Fruit fly (Drosophila melanogaster): ENCODE results near the gene Duba.

The Duba gene

DNA sequence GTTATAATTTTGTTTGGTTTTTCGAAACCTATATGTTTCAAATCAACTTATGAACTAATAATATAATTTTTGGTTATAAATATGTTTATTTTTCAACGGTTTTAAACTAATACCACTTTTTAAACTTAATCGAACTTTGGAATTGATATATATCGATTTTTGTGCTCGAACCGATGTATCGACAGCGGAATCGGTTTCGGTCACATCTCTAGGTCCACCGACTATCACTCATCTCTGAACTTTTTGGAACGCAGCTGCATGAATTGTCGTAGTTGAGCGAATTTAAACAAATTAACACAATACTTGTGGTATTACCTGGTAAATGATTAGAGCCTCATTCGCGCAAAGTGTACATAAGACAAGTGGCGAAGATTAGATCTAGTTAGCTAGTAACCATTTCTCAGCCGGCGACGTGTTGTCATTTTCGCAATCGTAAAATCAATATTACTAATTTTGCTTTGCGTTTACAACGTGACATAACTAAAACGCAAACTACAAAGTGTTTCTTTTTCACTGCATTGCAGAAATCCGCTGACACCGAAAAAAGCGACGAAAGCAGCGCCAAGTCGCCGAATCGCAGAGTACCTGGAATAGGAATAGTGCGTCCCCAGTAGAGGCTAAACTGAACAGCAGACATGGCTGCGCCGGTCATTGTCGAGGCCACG, 18.7 kb upstream of the Duba start, which contains the start of gene Apt1:
Apt1 (plus strand) TSS at position 219 of the 665 bp plus-strand sequence.
- TF ChIP-seq CG3032 (tag; optimal IDR thresholded peaks at IDR 0.05) = peak; percentile 6
- TF ChIP-seq ss (GFP tag; optimal IDR thresholded peaks at IDR 0.05) = peak; percentile 27 to 41
- TF ChIP-seq dsx (GFP tag; optimal IDR thresholded peaks at IDR 0.05; ENCODE audit: poor library complexity, severe bottlenecking) = peak; percentile 11
- peak; percentile 11 for TF ChIP-seq lz (GFP tag; optimal IDR thresholded peaks at IDR 0.05)
- no peak for TF ChIP-seq acj6 (GFP tag; optimal IDR thresholded peaks at IDR 0.05)
- peak; percentile 48 for TF ChIP-seq fkh (GFP tag; optimal IDR thresholded peaks at IDR 0.05)
- no peak for TF ChIP-seq Smox (GFP tag; optimal IDR thresholded peaks at IDR 0.05)
- TF ChIP-seq CG6792 (GFP tag; optimal IDR thresholded peaks at IDR 0.05) = no peak
- peak; percentile 44 for TF ChIP-seq esn (GFP tag; optimal IDR thresholded peaks at IDR 0.05)
- TF ChIP-seq Sox102F (GFP tag; optimal IDR thresholded peaks at IDR 0.05) = no peak
- no peak for TF ChIP-seq CG11902 (GFP tag; optimal IDR thresholded peaks at IDR 0.05)
- TF ChIP-seq svp (GFP tag) = peak; percentile 68
- no peak for TF ChIP-seq CG32006 (GFP tag; optimal IDR thresholded peaks at IDR 0.05)
- TF ChIP-seq Eip78C (GFP tag) = peak; percentile 39
- no peak for TF ChIP-seq eg (GFP tag; IDR thresholded peaks at IDR 0.05)
- TF ChIP-seq Eip75B (GFP tag; optimal IDR thresholded peaks at IDR 0.05) = no peak
- no peak for TF ChIP-seq CG11294 (GFP tag; IDR thresholded peaks at IDR 0.05)
- TF ChIP-seq dac (GFP tag; optimal IDR thresholded peaks at IDR 0.05) = no peak
- TF ChIP-seq OdsH (GFP tag; optimal IDR thresholded peaks at IDR 0.05) = peak; percentile 4
- TF ChIP-seq Hr4 (GFP tag; optimal IDR thresholded peaks at IDR 0.05) = peak; percentile 4
- no peak for TF ChIP-seq fd59A (GFP tag; optimal IDR thresholded peaks at IDR 0.05)
- TF ChIP-seq CG34406 (GFP tag; optimal IDR thresholded peaks at IDR 0.05) = no peak
- no peak for TF ChIP-seq CG4318 (GFP tag; optimal IDR thresholded peaks at IDR 0.05)
- TF ChIP-seq Sox14 (GFP tag; optimal IDR thresholded peaks at IDR 0.05) = no peak
- TF ChIP-seq Hr39 (GFP tag; optimal IDR thresholded peaks at IDR 0.05) = no peak
- TF ChIP-seq Gug (GFP tag; IDR thresholded peaks at IDR 0.05) = no peak
- no peak for TF ChIP-seq CG8119 (GFP tag; IDR thresholded peaks at IDR 0.05)

DNA sequence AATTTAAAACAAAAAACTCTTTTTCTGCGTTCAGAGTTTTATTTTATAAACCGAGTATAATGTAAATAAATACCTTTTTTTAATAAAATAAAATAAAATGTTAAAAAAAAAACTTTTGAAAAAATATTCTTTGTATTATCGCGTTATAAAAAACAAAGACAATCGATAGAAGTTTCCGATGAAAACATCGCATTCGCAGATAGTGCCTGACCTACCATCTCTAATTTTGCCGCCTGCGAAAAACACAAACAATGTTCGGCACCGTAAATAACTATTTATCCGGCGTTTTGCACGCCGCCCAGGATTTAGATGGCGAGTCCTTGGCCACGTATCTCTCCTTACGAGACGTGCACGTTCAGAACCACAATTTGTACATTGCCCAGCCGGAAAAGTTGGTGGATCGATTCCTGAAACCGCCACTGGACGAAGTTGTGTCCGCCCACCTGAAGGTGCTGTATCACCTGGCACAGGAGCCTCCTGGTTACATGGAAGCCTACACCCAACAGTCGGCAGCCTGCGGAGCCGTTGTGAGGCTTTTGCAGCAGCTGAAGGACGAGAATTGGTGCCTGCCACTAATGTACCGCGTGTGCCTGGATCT, 17.1 kb upstream of the Duba start, which contains the start of gene PCID2:
PCID2 (plus strand) TSS at position 213 of the 598 bp plus-strand sequence.
- TF ChIP-seq Hr4 (GFP tag; optimal IDR thresholded peaks at IDR 0.05) (no peak), Blimp-1 (GFP tag; optimal IDR thresholded peaks at IDR 0.05) (no peak), Eip78C (GFP tag) (peak; percentile 16), CG8632 (GFP tag; optimal IDR thresholded peaks at IDR 0.05) (no peak), svp (GFP tag) (peak; percentile 82), Hr38 (GFP tag; optimal IDR thresholded peaks at IDR 0.05) (no peak), OdsH (GFP tag; optimal IDR thresholded peaks at IDR 0.05) (no peak), Eip75B (GFP tag; optimal IDR thresholded peaks at IDR 0.05) (no peak), CG6808 (GFP tag; optimal IDR thresholded peaks at IDR 0.05) (no peak)

DNA sequence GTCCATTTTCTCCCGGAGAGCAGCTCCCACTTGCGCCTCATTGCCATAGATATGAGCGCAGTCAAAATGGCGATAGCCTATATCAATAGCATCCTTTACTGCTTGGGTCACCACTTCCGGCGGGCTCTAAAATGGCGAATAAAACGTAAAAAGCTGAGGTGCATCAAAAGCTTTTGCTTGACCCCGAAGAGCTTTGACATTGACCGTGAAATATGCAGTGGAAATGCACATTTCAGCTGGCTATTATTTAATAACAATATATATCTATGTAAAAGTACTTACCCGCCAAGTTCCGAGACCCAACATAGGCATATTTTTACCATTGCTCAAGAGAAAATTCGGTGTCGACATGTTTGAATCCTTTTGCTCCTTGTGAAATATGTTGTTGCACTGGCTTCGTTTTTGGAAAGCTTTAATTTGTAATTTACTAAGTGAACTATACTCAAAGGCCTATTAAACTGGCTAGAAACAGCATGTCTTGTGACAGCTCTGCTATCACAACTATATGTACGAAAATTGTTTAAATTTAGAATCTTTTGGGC, 16.4 kb upstream of the Duba start, which contains the start of gene CG6083:
CG6083 (minus strand) TSS at position 492 of the 542 bp plus-strand sequence.
- TF ChIP-seq OdsH (GFP tag; optimal IDR thresholded peaks at IDR 0.05) = no peak
- no peak for TF ChIP-seq eg (GFP tag; IDR thresholded peaks at IDR 0.05)
- TF ChIP-seq CG10669 (GFP tag; optimal IDR thresholded peaks at IDR 0.05) = no peak
- TF ChIP-seq CG3032 (tag; optimal IDR thresholded peaks at IDR 0.05) = no peak
- TF ChIP-seq CG4318 (GFP tag; optimal IDR thresholded peaks at IDR 0.05) = no peak
- no peak for TF ChIP-seq fd85E (GFP tag; optimal IDR thresholded peaks at IDR 0.05)
- no peak for TF ChIP-seq CG32006 (GFP tag; optimal IDR thresholded peaks at IDR 0.05)
- no peak for TF ChIP-seq Hr39 (GFP tag; optimal IDR thresholded peaks at IDR 0.05)

DNA sequence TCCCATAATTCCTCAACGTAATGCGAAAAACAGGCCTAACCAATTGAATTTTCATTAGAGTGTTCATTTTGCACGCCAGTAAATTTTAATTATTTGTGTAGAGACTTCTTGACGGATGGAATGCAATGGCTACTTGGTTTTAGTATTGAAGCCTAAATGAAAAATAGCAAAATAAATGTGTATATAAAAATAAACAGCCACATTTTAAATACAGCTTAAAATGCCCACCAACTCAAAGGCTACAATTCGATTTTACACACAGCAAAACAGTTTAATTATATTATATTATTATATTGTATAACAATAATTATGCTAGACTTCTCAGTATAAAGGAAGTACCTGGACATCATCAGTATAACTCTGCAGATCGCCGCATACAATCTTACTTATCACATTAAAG, 15.0 kb upstream of the Duba start, which contains the start of gene Akr1B:
Akr1B (minus strand) TSS at position 101 of the 400 bp plus-strand sequence.
- TF ChIP-seq dsx (GFP tag; optimal IDR thresholded peaks at IDR 0.05; ENCODE audit: poor library complexity, severe bottlenecking) = no peak
- no peak for TF ChIP-seq Eip93F (GFP tag; optimal IDR thresholded peaks at IDR 0.05)
- TF ChIP-seq CG34406 (GFP tag; optimal IDR thresholded peaks at IDR 0.05) = no peak

All from whole organism, prepupa.